Worm (Caenorhabditis elegans): Measurements from ENCODE around the gene daf-18.

- no peak for TF ChIP-seq B0261.1 (tag; optimal IDR thresholded peaks at IDR 0.05)
- TF ChIP-seq let-526 (GFP tag; IDR thresholded peaks at IDR 0.05): no peak
- TF ChIP-seq nfya-1 (tag; optimal IDR thresholded peaks at IDR 0.05; ENCODE audit: borderline replicate concordance, insufficient read depth): no peak
- no peak for TF ChIP-seq fkh-3 (tag; optimal IDR thresholded peaks at IDR 0.05)
- no peak for TF ChIP-seq nhr-27 (tag; optimal IDR thresholded peaks at IDR 0.05)
- no peak for TF ChIP-seq pha-4 (tag; optimal IDR thresholded peaks at IDR 0.05)
- no peak for TF ChIP-seq repo-1 (tag; optimal IDR thresholded peaks at IDR 0.05)
These were observed 15.0 kb downstream of the daf-18 start, which contains the start of gene kgb-1 for ce11 chrIV:409935-410334.
